Worm (Caenorhabditis elegans) whole organism, late embryonic: Measurements from ENCODE around the gene unc-9.

Source experiments
- C08G9.2 ChIP-seq: sonication (generic microtip); optimal IDR thresholded peaks from 2 replicates; lab custom pipeline; 2016; ENCODE audit warnings: mild to moderate bottlenecking, missing genetic modification characterization, moderate library complexity, missing compliant biosample characterization
- C38D4.7 ChIP-seq: fragments of 200-800 bp; sonication (Bioruptor generic); optimal IDR thresholded peaks from 2 replicates; lab custom pipeline; 2018; ENCODE audit warnings: mild to moderate bottlenecking, missing genetic modification characterization, moderate library complexity, missing compliant biosample characterization
- F13H6.1 ChIP-seq: sonication (generic microtip); optimal IDR thresholded peaks from 2 replicates; lab custom pipeline; 2016; ENCODE audit warnings: missing genetic modification characterization, missing compliant biosample characterization
- K02D7.2 ChIP-seq: sonication (generic microtip); optimal IDR thresholded peaks from 2 replicates; lab custom pipeline; 2017; ENCODE audit warnings: mild to moderate bottlenecking, missing genetic modification characterization, missing compliant biosample characterization
- K09A11.1 ChIP-seq: sonication (generic microtip); optimal IDR thresholded peaks from 2 replicates; lab custom pipeline; 2017; ENCODE audit warnings: antibody characterized with exemption, mild to moderate bottlenecking, missing genetic modification characterization, missing compliant biosample characterization; ENCODE audit not compliant: insufficient read depth
- T23F11.4 ChIP-seq: fragments of 200-800 bp; sonication (Bioruptor generic); optimal IDR thresholded peaks from 2 replicates; lab custom pipeline; 2018; ENCODE audit warnings: mild to moderate bottlenecking, missing genetic modification characterization, missing compliant biosample characterization
- Y22D7AL.16 ChIP-seq: sonication (generic microtip); optimal IDR thresholded peaks from 2 replicates; lab custom pipeline; 2016; ENCODE audit warnings: missing genetic modification characterization, missing compliant biosample characterization
- ama-1 ChIP-seq: fragments of 150-350 bp; optimal IDR thresholded peaks from 2 replicates; lab custom pipeline; 2014
- ceh-24 ChIP-seq: sonication (generic microtip); optimal IDR thresholded peaks from 2 replicates; lab custom pipeline; 2016; ENCODE audit warnings: mild to moderate bottlenecking, missing genetic modification characterization, missing compliant biosample characterization
- ceh-31 ChIP-seq: sonication (generic microtip); optimal IDR thresholded peaks from 2 replicates; lab custom pipeline; 2016; ENCODE audit warnings: missing genetic modification characterization, missing compliant biosample characterization
- ceh-34 ChIP-seq: sonication (generic microtip); optimal IDR thresholded peaks from 2 replicates; lab custom pipeline; 2016; ENCODE audit warnings: mild to moderate bottlenecking, missing genetic modification characterization, missing compliant biosample characterization
- ceh-45 ChIP-seq: fragments of 200-800 bp; sonication (Bioruptor generic); IDR thresholded peaks from 2 replicates; pipeline ENCODE4 v1.3.6; 2022; ENCODE audit warnings: missing genetic modification reagents, missing genetic modification characterization, missing compliant biosample characterization
- ceh-6 ChIP-seq: fragments of 200-800 bp; sonication (Bioruptor generic); optimal IDR thresholded peaks from 2 replicates; lab custom pipeline; 2018; ENCODE audit warnings: mild to moderate bottlenecking, missing genetic modification characterization, missing compliant biosample characterization
- ceh-9 ChIP-seq: sonication (generic microtip); optimal IDR thresholded peaks from 2 replicates; lab custom pipeline; 2016; ENCODE audit warnings: mild to moderate bottlenecking, missing genetic modification characterization, inconsistent platforms, missing compliant biosample characterization
- dmd-4 ChIP-seq: sonication (generic microtip); optimal IDR thresholded peaks from 2 replicates; lab custom pipeline; 2016; ENCODE audit warnings: borderline replicate concordance, missing genetic modification characterization, missing compliant biosample characterization
- dve-1 ChIP-seq: sonication (generic microtip); optimal IDR thresholded peaks from 2 replicates; lab custom pipeline; 2017; ENCODE audit warnings: antibody characterized with exemption, mild to moderate bottlenecking, missing genetic modification characterization, missing compliant biosample characterization
- elt-2 ChIP-seq: sonication (generic microtip); optimal IDR thresholded peaks from 2 replicates; lab custom pipeline; 2016; ENCODE audit warnings: missing genetic modification reagents, missing genetic modification characterization, missing compliant biosample characterization
- ets-4 ChIP-seq: sonication (generic microtip); optimal IDR thresholded peaks from 2 replicates; lab custom pipeline; 2016; ENCODE audit warnings: missing genetic modification characterization, missing compliant biosample characterization
- eyg-1 ChIP-seq: sonication (generic microtip); optimal IDR thresholded peaks from 2 replicates; lab custom pipeline; 2016; ENCODE audit warnings: missing genotype, missing genetic modification characterization, missing compliant biosample characterization
- fax-1 ChIP-seq: sonication (generic microtip); optimal IDR thresholded peaks from 2 replicates; lab custom pipeline; 2016; ENCODE audit warnings: missing genotype, missing genetic modification characterization, missing compliant biosample characterization
- fkh-6 ChIP-seq: sonication (generic microtip); optimal IDR thresholded peaks from 2 replicates; lab custom pipeline; 2016; ENCODE audit warnings: missing genetic modification characterization, missing compliant biosample characterization
- gmeb-2 ChIP-seq: sonication (generic microtip); optimal IDR thresholded peaks from 2 replicates; lab custom pipeline; 2016; ENCODE audit warnings: missing genetic modification characterization, inconsistent platforms, missing compliant biosample characterization
- hlh-13 ChIP-seq: fragments of 200-800 bp; sonication (Bioruptor generic); optimal IDR thresholded peaks from 2 replicates; lab custom pipeline; 2018; ENCODE audit warnings: mild to moderate bottlenecking, missing genetic modification characterization, missing compliant biosample characterization
- hlh-15 ChIP-seq: sonication (generic microtip); optimal IDR thresholded peaks from 2 replicates; lab custom pipeline; 2016; ENCODE audit warnings: missing genetic modification characterization, missing compliant biosample characterization
- lim-6 ChIP-seq: sonication (generic microtip); optimal IDR thresholded peaks from 2 replicates; lab custom pipeline; 2016; ENCODE audit warnings: missing genetic modification characterization, missing compliant biosample characterization
- mec-3 ChIP-seq: sonication (generic microtip); optimal IDR thresholded peaks from 2 replicates; lab custom pipeline; 2016; ENCODE audit warnings: borderline replicate concordance, missing genetic modification characterization, missing compliant biosample characterization
- nfya-1 ChIP-seq: sonication (generic microtip); optimal IDR thresholded peaks from 2 replicates; lab custom pipeline; 2017; ENCODE audit warnings: missing genetic modification characterization, mild to moderate bottlenecking, missing compliant biosample characterization, antibody characterized with exemption, moderate library complexity
- nhr-11 ChIP-seq: fragments of 150-350 bp; optimal IDR thresholded peaks from 2 replicates; lab custom pipeline; 2014; ENCODE audit warnings: missing biosample characterization, missing genetic modification characterization
- nhr-232 ChIP-seq: sonication (generic microtip); optimal IDR thresholded peaks from 2 replicates; lab custom pipeline; 2016; ENCODE audit warnings: missing genetic modification characterization, missing compliant biosample characterization
- odd-2 ChIP-seq: sonication (generic microtip); optimal IDR thresholded peaks from 2 replicates; lab custom pipeline; 2017; ENCODE audit warnings: antibody characterized with exemption, mild to moderate bottlenecking, missing genetic modification characterization, missing compliant biosample characterization
- pat-9 ChIP-seq: fragments of 200-800 bp; sonication (Bioruptor generic); optimal IDR thresholded peaks from 2 replicates; lab custom pipeline; 2018; ENCODE audit warnings: mild to moderate bottlenecking, missing genetic modification characterization, moderate library complexity, missing compliant biosample characterization
- pax-1 ChIP-seq: fragments of 150-350 bp; optimal IDR thresholded peaks from 2 replicates; lab custom pipeline; 2014; ENCODE audit warnings: missing biosample characterization, missing genetic modification characterization
- pha-4 ChIP-seq: fragments of 150-350 bp; optimal IDR thresholded peaks from 2 replicates; lab custom pipeline; 2018; ENCODE audit warnings: missing biosample characterization, missing genetic modification reagents, missing genetic modification characterization
- pros-1 ChIP-seq: fragments of 150-350 bp; optimal IDR thresholded peaks from 2 replicates; lab custom pipeline; 2014; ENCODE audit warnings: missing biosample characterization, missing genetic modification reagents, missing genetic modification characterization
- sdc-2 ChIP-seq: sonication (generic microtip); optimal IDR thresholded peaks from 2 replicates; lab custom pipeline; 2016; ENCODE audit warnings: missing genotype, missing genetic modification characterization, missing compliant biosample characterization
- sox-2 ChIP-seq: fragments of 200-800 bp; sonication (Bioruptor generic); IDR thresholded peaks from 2 replicates; pipeline ENCODE4 v1.3.6; 2022; ENCODE audit warnings: missing genetic modification reagents, missing genetic modification characterization, missing compliant biosample characterization
- sox-4 ChIP-seq: sonication (generic microtip); optimal IDR thresholded peaks from 2 replicates; lab custom pipeline; 2017; ENCODE audit warnings: mild to moderate bottlenecking, missing genetic modification characterization, inconsistent platforms, missing compliant biosample characterization
- ttx-3 ChIP-seq: sonication (generic microtip); optimal IDR thresholded peaks from 2 replicates; lab custom pipeline; 2016; ENCODE audit warnings: missing genetic modification reagents, missing genetic modification characterization, missing compliant biosample characterization
- unc-3 ChIP-seq, 2 experiments: fragments of 200-800 bp in 1 of 2; sonication (Bioruptor generic) in 1 of 2; sonication (generic microtip) in 1 of 2; conservative IDR thresholded peaks in 1 of 2; optimal IDR thresholded peaks in 1 of 2; 2 replicates each; pipeline versions ENCODE4 v1.3.6 to Lab custom; 2016 to 2022; ENCODE audit warnings: missing compliant biosample characterization in 2 of 2, missing genetic modification characterization in 2 of 2, missing genetic modification reagents in 1 of 2
- unc-42 ChIP-seq: sonication (generic microtip); optimal IDR thresholded peaks from 2 replicates; lab custom pipeline; 2016; ENCODE audit warnings: missing genotype, missing genetic modification characterization, missing compliant biosample characterization
- unc-55 ChIP-seq: sonication (generic microtip); optimal IDR thresholded peaks from 2 replicates; lab custom pipeline; 2017; ENCODE audit warnings: missing biosample characterization, missing genetic modification reagents, missing genetic modification characterization
- unc-86 ChIP-seq: sonication (generic microtip); optimal IDR thresholded peaks from 2 replicates; lab custom pipeline; 2016; ENCODE audit warnings: missing genetic modification characterization, missing compliant biosample characterization

The unc-9 gene

ce11 chrX:13189861-13190260 lies 11.7 kb upstream of the unc-9 start, which contains the start of gene cwp-5:
Gene cwp-5, minus strand, starts transcription at chrX:13189961.
- TF ChIP-seq fax-1 (tag; lab: Kevin White, UChicago): no peak
- TF ChIP-seq unc-3 (GFP tag; conservative IDR thresholded peaks at IDR 0.05; lab: Robert Waterston, UW): no peak
- no peak for TF ChIP-seq unc-3 (tag; optimal IDR thresholded peaks at IDR 0.05; lab: Kevin White, UChicago)
- TF ChIP-seq pros-1: no peak
- no peak for TF ChIP-seq ceh-6 (GFP tag; lab: Kevin White, UChicago)
- TF ChIP-seq pha-4: no peak
- TF ChIP-seq Y22D7AL.16 (tag; lab: Kevin White, UChicago): no peak
- no peak for TF ChIP-seq nhr-11 (tag; lab: Kevin White, UChicago)
- TF ChIP-seq lim-6 (tag; lab: Kevin White, UChicago): no peak
- TF ChIP-seq ceh-9 (tag; lab: Kevin White, UChicago): no peak

- TF ChIP-seq C08G9.2 (no peak), ceh-9 (tag; lab: Kevin White, UChicago) (no peak), ceh-45 (GFP tag; lab: Robert Waterston, UW) (no peak), unc-3 (GFP tag; conservative IDR thresholded peaks at IDR 0.05; lab: Robert Waterston, UW) (no peak), unc-3 (tag; optimal IDR thresholded peaks at IDR 0.05; lab: Kevin White, UChicago) (no peak), eyg-1 (tag; lab: Kevin White, UChicago) (no peak), hlh-15 (no peak), ceh-31 (tag; lab: Kevin White, UChicago) (no peak), unc-86 (no peak), nhr-232 (tag; lab: Kevin White, UChicago) (no peak), dmd-4 (tag; lab: Kevin White, UChicago) (no peak), ets-4 (tag; lab: Kevin White, UChicago) (no peak), ttx-3 (tag; lab: Kevin White, UChicago) (no peak), sox-2 (GFP tag; lab: Robert Waterston, UW) (no peak), sox-4 (no peak), hlh-13 (GFP tag; lab: Kevin White, UChicago) (no peak)
Observed at ce11 chrX:13190912-13191311, 10.7 kb upstream of the unc-9 start, which contains the start of gene gpa-6. Gene gpa-6, plus strand, starts transcription at chrX:13191212.

- TF ChIP-seq unc-42 (peak; percentile 64), C38D4.7 (GFP tag; lab: Kevin White, UChicago) (no peak), Y22D7AL.16 (tag; lab: Kevin White, UChicago) (no peak), sox-2 (GFP tag; lab: Robert Waterston, UW) (no peak)
Observed at ce11 chrX:13198134-13198533, 3.4 kb upstream of the unc-9 start.

ce11 chrX:13200312-13200711 lies 1.3 kb upstream of the unc-9 start:
- no peak for TF ChIP-seq nhr-232 (tag; lab: Kevin White, UChicago)
- no peak for TF ChIP-seq sdc-2
- no peak for TF ChIP-seq dmd-4 (tag; lab: Kevin White, UChicago)
- no peak for TF ChIP-seq F13H6.1 (tag; lab: Kevin White, UChicago)
- no peak for TF ChIP-seq pat-9 (tag; lab: Kevin White, UChicago)
- TF ChIP-seq unc-3 (GFP tag; conservative IDR thresholded peaks at IDR 0.05; lab: Robert Waterston, UW): no peak
- TF ChIP-seq unc-3 (tag; optimal IDR thresholded peaks at IDR 0.05; lab: Kevin White, UChicago): no peak
- TF ChIP-seq unc-86: no peak
- no peak for TF ChIP-seq pax-1 (tag; lab: Kevin White, UChicago)
- TF ChIP-seq unc-55 (GFP tag; lab: Kevin White, UChicago): no peak
- TF ChIP-seq mec-3 (tag; lab: Kevin White, UChicago): no peak
- TF ChIP-seq pha-4: no peak

ce11 chrX:13202312-13202711 lies 742 bp downstream of the unc-9 start:
- no peak for TF ChIP-seq gmeb-2
- TF ChIP-seq, all 69 proteins: peak for 0

ce11 chrX:13206011-13206410 lies 4.4 kb downstream of the unc-9 start:
- TF ChIP-seq K09A11.1 (tag; lab: Kevin White, UChicago) (no peak), ceh-34 (tag; lab: Kevin White, UChicago) (no peak), ceh-24 (no peak), mec-3 (tag; lab: Kevin White, UChicago) (no peak), K02D7.2 (tag; lab: Kevin White, UChicago) (no peak), lim-6 (tag; lab: Kevin White, UChicago) (no peak), nfya-1 (tag; lab: Kevin White, UChicago) (no peak), dve-1 (tag; lab: Kevin White, UChicago) (no peak), odd-2 (tag; lab: Kevin White, UChicago) (no peak), unc-86 (no peak), fkh-6 (no peak), nhr-11 (tag; lab: Kevin White, UChicago) (no peak), elt-2 (tag; lab: Kevin White, UChicago) (no peak), ama-1 (lab: Kevin White, UChicago) (no peak), T23F11.4 (GFP tag; lab: Kevin White, UChicago) (no peak)
